Worm (Caenorhabditis elegans): Measurements from ENCODE around the gene Y94H6A.5.

DNA sequence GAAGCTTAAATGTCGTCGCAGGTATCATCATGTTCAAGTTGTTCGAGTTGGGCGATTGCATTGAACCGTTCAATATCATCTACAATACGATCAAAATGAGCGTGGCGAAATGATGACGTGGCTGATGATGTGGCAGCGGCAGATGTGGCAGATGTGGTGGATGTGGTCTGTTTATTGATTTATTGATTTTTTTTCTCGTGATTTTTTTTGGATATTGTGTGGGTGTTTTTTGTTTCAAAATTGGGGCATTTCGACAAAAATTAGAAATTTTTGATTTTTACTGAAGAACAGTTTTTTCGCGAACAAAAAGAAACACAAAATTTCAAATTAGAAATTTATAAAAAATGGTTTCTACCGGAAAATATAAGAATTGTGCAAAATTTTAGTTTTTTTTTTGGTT, 23.5 kb downstream of the Y94H6A.5 start:
- no peak for TF ChIP-seq dpl-1 (GFP tag; optimal IDR thresholded peaks at IDR 0.05)
- no peak for TF ChIP-seq elt-2 (tag; optimal IDR thresholded peaks at IDR 0.05)
- TF ChIP-seq hlh-17 (GFP tag; optimal IDR thresholded peaks at IDR 0.05; ENCODE audit: borderline replicate concordance): no peak
- no peak for TF ChIP-seq egl-27 (tag; optimal IDR thresholded peaks at IDR 0.05)
- no peak for TF ChIP-seq nhr-12 (tag; optimal IDR thresholded peaks at IDR 0.05)
- no peak for TF ChIP-seq nhr-11 (tag; optimal IDR thresholded peaks at IDR 0.05)
- no peak for TF ChIP-seq ceh-88 (GFP tag; IDR thresholded peaks at IDR 0.05)
- no peak for TF ChIP-seq nhr-77 (tag; optimal IDR thresholded peaks at IDR 0.05)
- TF ChIP-seq irx-1 (tag; optimal IDR thresholded peaks at IDR 0.05): no peak
- TF ChIP-seq skn-1 (tag; optimal IDR thresholded peaks at IDR 0.05): no peak
- no peak for TF ChIP-seq lin-13 (GFP tag; optimal IDR thresholded peaks at IDR 0.05)

Data from whole organism, L1 larva.